Worm (Caenorhabditis elegans) whole organism, L1 larva: ENCODE results near the gene sand-1.

ENCODE experiments used
- C16A3.4 ChIP-seq: fragments of 150-350 bp; optimal IDR thresholded peaks from 2 replicates; lab custom pipeline; 2014; ENCODE audit warnings: missing biosample characterization, missing genetic modification characterization
- alr-1 ChIP-seq: fragments of 200-800 bp; sonication (Bioruptor generic); optimal IDR thresholded peaks from 2 replicates; lab custom pipeline; 2018; ENCODE audit warnings: borderline replicate concordance, mild to moderate bottlenecking, missing genetic modification characterization, missing compliant biosample characterization
- aly-2 ChIP-seq: fragments of 150-350 bp; optimal IDR thresholded peaks from 2 replicates; lab custom pipeline; 2014; ENCODE audit warnings: missing biosample characterization, missing genetic modification characterization
- blmp-1 ChIP-seq: fragments of 150-350 bp; optimal IDR thresholded peaks from 2 replicates; lab custom pipeline; 2014; ENCODE audit warnings: missing biosample characterization, missing genetic modification characterization
- ceh-63 ChIP-seq: fragments of 200-800 bp; sonication (Bioruptor generic); optimal IDR thresholded peaks from 2 replicates; lab custom pipeline; 2018; ENCODE audit warnings: mild to moderate bottlenecking, missing genetic modification characterization, missing compliant biosample characterization
- ceh-82 ChIP-seq, 3 experiments: fragments of 150-350 bp in 1 of 3; sonication (generic microtip) in 2 of 3; optimal IDR thresholded peaks; 2 replicates each; lab custom pipeline; 2014 to 2017; ENCODE audit warnings: missing biosample characterization in 3 of 3, missing genetic modification characterization in 3 of 3
- ces-1 ChIP-seq: fragments of 150-350 bp; optimal IDR thresholded peaks from 2 replicates; lab custom pipeline; 2014; ENCODE audit warnings: missing biosample characterization, missing genetic modification reagents, missing genetic modification characterization
- dpl-1 ChIP-seq, 3 experiments: fragments of 150-350 bp in 2 of 3; sonication (generic microtip) in 1 of 3; optimal IDR thresholded peaks; 2 replicates each; lab custom pipeline; 2014 to 2017; ENCODE audit warnings: missing biosample characterization in 3 of 3, missing genetic modification characterization in 3 of 3, missing genetic modification reagents in 3 of 3
- dsc-1 ChIP-seq: sonication (generic microtip); optimal IDR thresholded peaks from 2 replicates; lab custom pipeline; 2016; ENCODE audit warnings: mild to moderate bottlenecking, missing genetic modification characterization, missing compliant biosample characterization
- egl-13 ChIP-seq: sonication (generic microtip); optimal IDR thresholded peaks from 2 replicates; lab custom pipeline; 2016; ENCODE audit warnings: missing genotype, missing genetic modification reagents, missing genetic modification characterization, missing compliant biosample characterization
- fkh-10 ChIP-seq: sonication (generic microtip); optimal IDR thresholded peaks from 2 replicates; lab custom pipeline; 2017; ENCODE audit warnings: missing biosample characterization, missing genetic modification reagents, missing genetic modification characterization
- fos-1 ChIP-seq: fragments of 150-350 bp; optimal IDR thresholded peaks from 2 replicates; lab custom pipeline; 2014; ENCODE audit warnings: missing biosample characterization, missing genetic modification characterization
- grh-1 ChIP-seq: fragments of 200-800 bp; sonication (Bioruptor generic); IDR thresholded peaks from 2 replicates; pipeline ENCODE4 v1.3.6; 2022; ENCODE audit warnings: missing genetic modification reagents, missing genetic modification characterization, missing compliant biosample characterization
- hlh-17 ChIP-seq: fragments of 200-800 bp; sonication (Bioruptor generic); optimal IDR thresholded peaks from 2 replicates; lab custom pipeline; 2018; ENCODE audit warnings: missing genetic modification characterization, mild to moderate bottlenecking, missing compliant biosample characterization, moderate library complexity, borderline replicate concordance
- hpl-2 ChIP-seq: fragments of 150-350 bp; optimal IDR thresholded peaks from 2 replicates; lab custom pipeline; 2014; ENCODE audit warnings: missing biosample characterization, missing genetic modification reagents, missing genetic modification characterization
- irx-1 ChIP-seq: sonication (generic microtip); optimal IDR thresholded peaks from 2 replicates; lab custom pipeline; 2016; ENCODE audit warnings: missing genetic modification characterization, missing compliant biosample characterization
- isw-1 ChIP-seq: fragments of 200-800 bp; sonication (Bioruptor generic); IDR thresholded peaks from 2 replicates; pipeline ENCODE4 v1.3.6; 2022; ENCODE audit warnings: missing genetic modification characterization, missing compliant biosample characterization
- lir-3 ChIP-seq: sonication (generic microtip); optimal IDR thresholded peaks from 2 replicates; lab custom pipeline; 2016; ENCODE audit warnings: mild to moderate bottlenecking, missing genetic modification characterization, moderate library complexity, missing compliant biosample characterization; ENCODE audit not compliant: poor library complexity
- lsy-2 ChIP-seq, 2 experiments: fragments of 150-350 bp; optimal IDR thresholded peaks; 2 replicates each; lab custom pipeline; 2014; ENCODE audit warnings: missing biosample characterization in 2 of 2, missing genetic modification characterization in 2 of 2
- mdl-1 ChIP-seq, 2 experiments: fragments of 150-350 bp; optimal IDR thresholded peaks; 2 replicates each; lab custom pipeline; 2014 to 2017; ENCODE audit warnings: missing biosample characterization in 2 of 2, missing genetic modification characterization in 2 of 2, inconsistent platforms in 1 of 2
- mef-2 ChIP-seq: fragments of 150-350 bp; optimal IDR thresholded peaks from 2 replicates; lab custom pipeline; 2014; ENCODE audit warnings: missing biosample characterization, missing genetic modification characterization
- nhr-11 ChIP-seq: fragments of 150-350 bp; optimal IDR thresholded peaks from 2 replicates; lab custom pipeline; 2014; ENCODE audit warnings: missing biosample characterization, missing genetic modification characterization
- nhr-12 ChIP-seq: sonication (generic microtip); optimal IDR thresholded peaks from 2 replicates; lab custom pipeline; 2017; ENCODE audit warnings: missing biosample characterization, missing genetic modification characterization
- nhr-20 ChIP-seq: sonication (generic microtip); optimal IDR thresholded peaks from 2 replicates; lab custom pipeline; 2016; ENCODE audit warnings: mild to moderate bottlenecking, missing genetic modification characterization, missing compliant biosample characterization
- pax-3 ChIP-seq: fragments of 200-800 bp; sonication (Bioruptor generic); optimal IDR thresholded peaks from 2 replicates; lab custom pipeline; 2018; ENCODE audit warnings: mild to moderate bottlenecking, missing genetic modification characterization, moderate library complexity, missing compliant biosample characterization
- rnt-1 ChIP-seq: sonication (generic microtip); optimal IDR thresholded peaks from 2 replicates; lab custom pipeline; 2016; ENCODE audit warnings: mild to moderate bottlenecking, missing genetic modification characterization, moderate library complexity, missing compliant biosample characterization
- skn-1 ChIP-seq: fragments of 150-350 bp; optimal IDR thresholded peaks from 2 replicates; lab custom pipeline; 2014; ENCODE audit warnings: missing biosample characterization, missing genetic modification characterization
- snpc-4 ChIP-seq: fragments of 150-350 bp; optimal IDR thresholded peaks from 2 replicates; lab custom pipeline; 2014; ENCODE audit warnings: missing biosample characterization, missing genetic modification characterization
- sox-4 ChIP-seq: sonication (generic microtip); optimal IDR thresholded peaks from 2 replicates; lab custom pipeline; 2016; ENCODE audit warnings: missing genetic modification characterization, missing compliant biosample characterization
- swsn-7 ChIP-seq: sonication (generic microtip); optimal IDR thresholded peaks from 2 replicates; lab custom pipeline; 2016; ENCODE audit warnings: missing genetic modification characterization, missing compliant biosample characterization
- tbx-2 ChIP-seq: sonication (generic microtip); optimal IDR thresholded peaks from 2 replicates; lab custom pipeline; 2016; ENCODE audit warnings: missing genetic modification characterization, missing compliant biosample characterization
- unc-130 ChIP-seq: fragments of 150-350 bp; optimal IDR thresholded peaks from 2 replicates; lab custom pipeline; 2017; ENCODE audit warnings: missing biosample characterization, missing genetic modification characterization, inconsistent platforms
- unc-62 ChIP-seq: fragments of 150-350 bp; optimal IDR thresholded peaks from 2 replicates; lab custom pipeline; 2014; ENCODE audit warnings: missing biosample characterization, missing genetic modification reagents, missing genetic modification characterization

sand-1 gene

DNA sequence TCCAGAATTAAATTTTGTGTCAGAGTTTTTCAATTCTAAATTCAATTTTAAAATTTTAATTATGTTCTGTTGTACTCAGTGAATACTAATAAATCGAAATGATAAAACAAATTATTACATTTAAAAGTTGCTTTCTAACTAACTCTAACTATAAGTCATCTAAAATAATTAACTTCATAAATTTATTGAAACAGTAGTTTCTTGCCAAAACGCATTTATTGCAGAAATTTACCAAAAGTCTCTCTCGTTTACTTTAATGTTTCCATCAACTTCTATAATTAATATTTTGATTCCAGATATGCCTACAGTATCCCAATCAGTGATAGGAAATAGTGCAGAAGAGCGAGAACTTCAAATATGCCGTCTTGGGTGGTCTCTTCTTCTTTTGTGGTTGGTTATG is 33.9 kb downstream of the sand-1 start, which contains the start of gene ZK616.1:
Gene ZK616.1 (plus strand): TSS at position 301 of the 400 bp plus-strand sequence.
- TF ChIP-seq fos-1 (tag; lab: Kevin White, UChicago) = no peak
- no peak for TF ChIP-seq hpl-2
- no peak for TF ChIP-seq pax-3 (tag; lab: Kevin White, UChicago)
- no peak for TF ChIP-seq mdl-1 (tag; optimal IDR thresholded peaks at IDR 0.05; lab: Kevin White, UChicago)
- no peak for TF ChIP-seq dpl-1 (GFP tag; optimal IDR thresholded peaks at IDR 0.05; lab: Kevin White, UChicago)
- no peak for TF ChIP-seq dsc-1 (tag; lab: Kevin White, UChicago)
- TF ChIP-seq sox-4 (tag; lab: Kevin White, UChicago) = no peak
- no peak for TF ChIP-seq nhr-11
- TF ChIP-seq isw-1 (GFP tag; lab: Robert Waterston, UW) = no peak
- no peak for TF ChIP-seq irx-1 (tag; lab: Kevin White, UChicago)
- TF ChIP-seq rnt-1 = no peak
- no peak for TF ChIP-seq snpc-4 (tag; lab: Kevin White, UChicago)
- TF ChIP-seq swsn-7 (tag; lab: Kevin White, UChicago) = no peak
- TF ChIP-seq nhr-12 (tag; lab: Kevin White, UChicago) = no peak
- no peak for TF ChIP-seq aly-2
- no peak for TF ChIP-seq egl-13 (tag; lab: Kevin White, UChicago)
- no peak for TF ChIP-seq C16A3.4 (tag; lab: Kevin White, UChicago)

- TF ChIP-seq sox-4 (tag; lab: Kevin White, UChicago) (no peak), skn-1 (tag; lab: Kevin White, UChicago) (no peak), egl-13 (tag; lab: Kevin White, UChicago) (no peak), hlh-17 (no peak), unc-130 (tag; lab: Kevin White, UChicago) (no peak), nhr-12 (tag; lab: Kevin White, UChicago) (no peak), fkh-10 (GFP tag; lab: Kevin White, UChicago) (no peak), blmp-1 (tag; lab: Kevin White, UChicago) (no peak), C16A3.4 (tag; lab: Kevin White, UChicago) (no peak), snpc-4 (tag; lab: Kevin White, UChicago) (no peak), ces-1 (GFP tag; lab: Kevin White, UChicago) (no peak)
These were observed 38.7 kb downstream of the sand-1 start, which contains the start of gene ZK616.61 for ce11 chrIV:5405345-5405744. ZK616.61 (plus strand) TSS chrIV:5405645.

- no peak for TF ChIP-seq hpl-2
- no peak for TF ChIP-seq grh-1 (GFP tag; lab: Robert Waterston, UW)
- no peak for TF ChIP-seq unc-62 (GFP tag; lab: Kevin White, UChicago)
- TF ChIP-seq alr-1 (tag; lab: Kevin White, UChicago) = no peak
- TF ChIP-seq ceh-63 (GFP tag; lab: Kevin White, UChicago) = no peak
- no peak for TF ChIP-seq snpc-4 (tag; lab: Kevin White, UChicago)
- no peak for TF ChIP-seq ceh-82 (tag; optimal IDR thresholded peaks at IDR 0.05; lab: Kevin White, UChicago)
- no peak for TF ChIP-seq tbx-2 (tag; lab: Kevin White, UChicago)
These were observed 42.4 kb downstream of the sand-1 start for ce11 chrIV:5409112-5409511.

DNA sequence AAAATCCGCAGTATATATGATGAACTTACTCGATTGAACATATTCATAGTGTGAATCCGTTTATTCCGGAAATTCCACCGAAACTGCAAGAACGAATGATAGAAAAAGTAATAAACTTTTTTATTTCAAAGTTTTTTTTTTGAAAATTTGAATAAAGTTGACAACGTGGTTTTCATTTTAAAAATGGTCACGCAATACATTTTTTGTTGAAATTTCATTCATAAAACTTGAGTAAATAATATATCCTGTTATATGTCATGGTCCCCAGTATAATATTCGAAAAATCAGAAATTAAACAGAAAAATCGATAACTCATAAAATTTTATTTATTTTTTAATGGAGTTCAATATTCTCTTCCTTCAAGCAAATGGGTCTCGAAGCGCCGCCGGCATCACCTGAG is 44.5 kb downstream of the sand-1 start, which contains the start of gene ZK616.65:
Gene ZK616.65 (minus strand): TSS at position 101 of the 400 bp plus-strand sequence.
- TF ChIP-seq nhr-20 (tag; lab: Kevin White, UChicago) = no peak

DNA sequence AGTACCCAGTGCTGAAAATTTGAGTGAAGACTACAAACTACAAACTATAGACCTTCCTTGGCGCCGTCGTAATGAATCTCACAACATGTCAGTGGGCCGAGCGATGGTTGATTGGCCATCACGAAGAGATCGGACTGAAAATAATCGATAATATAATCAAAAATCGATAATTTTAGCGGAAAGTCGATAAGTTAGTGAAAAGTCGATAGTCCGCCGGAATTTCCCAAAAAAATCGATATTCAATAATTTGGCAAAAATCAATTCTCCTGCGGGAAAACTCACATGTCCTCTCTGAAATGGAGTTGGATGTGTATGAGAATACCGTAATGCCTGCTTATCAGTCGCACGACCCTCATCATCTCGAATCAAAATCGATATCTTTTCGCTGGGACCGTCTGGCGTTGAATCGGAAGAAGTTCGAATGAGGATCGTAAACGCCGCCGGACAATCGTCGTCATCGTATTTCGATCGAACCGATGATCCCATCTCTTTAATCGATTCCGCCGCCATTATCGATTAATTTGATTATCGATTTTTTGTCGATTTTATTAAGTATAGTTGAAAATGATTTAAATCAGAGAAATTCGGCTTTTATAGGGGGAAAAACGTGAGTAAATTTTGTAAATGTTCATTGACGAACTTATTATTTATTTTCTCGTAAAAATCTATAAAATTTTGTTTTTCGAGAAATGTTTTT is 45.1 kb downstream of the sand-1 start, which contains the start of gene ZK616.8:
Gene ZK616.8 (minus strand): TSS at position 553 of the 697 bp plus-strand sequence.
- TF ChIP-seq grh-1 (GFP tag; lab: Robert Waterston, UW) (no peak), lsy-2 (tag; optimal IDR thresholded peaks at IDR 0.05; lab: Kevin White, UChicago) (no peak), mef-2 (tag; lab: Kevin White, UChicago) (no peak), unc-62 (GFP tag; lab: Kevin White, UChicago) (no peak), lir-3 (tag; lab: Kevin White, UChicago) (no peak), hpl-2 (no peak), skn-1 (tag; lab: Kevin White, UChicago) (no peak)
